Worm (Caenorhabditis elegans): Measurements from ENCODE around the gene prp-38.

ce11 chrV:10762695-10763094 lies 43.1 kb downstream of the prp-38 start, which contains the start of gene sre-6:
- TF ChIP-seq snpc-4 (tag; optimal IDR thresholded peaks at IDR 0.05) = no peak
- TF ChIP-seq ama-1 (optimal IDR thresholded peaks at IDR 0.05) = no peak
